Worm (Caenorhabditis elegans) whole organism, midembryonic: ENCODE measurements around the gene BE10.5.

Experiments used
- T22C8.4 ChIP-seq: fragments of 200-800 bp; sonication (Bioruptor generic); IDR thresholded peaks from 2 replicates; pipeline ENCODE4 v1.3.6; 2022; ENCODE audit warnings: missing genetic modification characterization, missing compliant biosample characterization
- cog-1 ChIP-seq: sonication (generic microtip); optimal IDR thresholded peaks from 2 replicates; lab custom pipeline; 2016; ENCODE audit warnings: missing genetic modification characterization, missing compliant biosample characterization
- flt-1 ChIP-seq: fragments of 200-800 bp; sonication (Bioruptor generic); IDR thresholded peaks from 2 replicates; pipeline ENCODE4 v1.3.6; 2022; ENCODE audit warnings: missing genetic modification characterization, missing compliant biosample characterization
- klf-2 ChIP-seq: fragments of 200-800 bp; sonication (Bioruptor generic); conservative IDR thresholded peaks from 2 replicates; pipeline ENCODE4 v1.3.6; 2022; ENCODE audit warnings: missing genetic modification reagents, missing genetic modification characterization, missing compliant biosample characterization
- med-1 ChIP-seq: sonication (generic microtip); optimal IDR thresholded peaks from 2 replicates; lab custom pipeline; 2017; ENCODE audit warnings: missing genetic modification characterization, mild to moderate bottlenecking, missing compliant biosample characterization, antibody characterized with exemption, missing genetic modification reagents; ENCODE audit not compliant: insufficient read depth
- ref-1 ChIP-seq: fragments of 200-800 bp; sonication (Bioruptor generic); conservative IDR thresholded peaks from 2 replicates; pipeline ENCODE4 v1.3.6; 2022; ENCODE audit warnings: missing genetic modification reagents, missing genetic modification characterization, missing compliant biosample characterization
- tab-1 ChIP-seq: fragments of 200-800 bp; sonication (Bioruptor generic); IDR thresholded peaks from 2 replicates; pipeline ENCODE4 v1.3.6; 2022; ENCODE audit warnings: missing genetic modification characterization, missing compliant biosample characterization
- ztf-23 ChIP-seq: fragments of 200-800 bp; sonication (Bioruptor generic); IDR thresholded peaks from 2 replicates; pipeline ENCODE4 v1.3.6; 2022; ENCODE audit warnings: missing genetic modification reagents, missing genetic modification characterization, missing compliant biosample characterization
- ztf-29 ChIP-seq: fragments of 200-800 bp; sonication (Bioruptor generic); IDR thresholded peaks from 2 replicates; pipeline ENCODE4 v1.3.6; 2022; ENCODE audit warnings: missing genetic modification reagents, missing genetic modification characterization, missing compliant biosample characterization

BE10.5 gene

ce11 chrIII:12783878-12784277, 22.7 kb downstream of the BE10.5 start:
- TF ChIP-seq tab-1 (GFP tag; lab: Robert Waterston, UW) (no peak), med-1 (GFP tag; lab: Kevin White, UChicago) (no peak), cog-1 (tag; lab: Kevin White, UChicago) (no peak), klf-2 (GFP tag; lab: Robert Waterston, UW) (no peak), flt-1 (GFP tag; lab: Robert Waterston, UW) (no peak), ref-1 (no peak), ztf-23 (GFP tag; lab: Robert Waterston, UW) (no peak), T22C8.4 (no peak), ztf-29 (GFP tag; lab: Robert Waterston, UW) (no peak)

ce11 chrIII:12779676-12780337, 26.8 kb downstream of the BE10.5 start, which contains the start of gene gab-1:
Gene gab-1 (minus strand): TSS chrIII:12779726.
- TF ChIP-seq ref-1, result no peak
- no peak for TF ChIP-seq cog-1 (tag; lab: Kevin White, UChicago)

DNA sequence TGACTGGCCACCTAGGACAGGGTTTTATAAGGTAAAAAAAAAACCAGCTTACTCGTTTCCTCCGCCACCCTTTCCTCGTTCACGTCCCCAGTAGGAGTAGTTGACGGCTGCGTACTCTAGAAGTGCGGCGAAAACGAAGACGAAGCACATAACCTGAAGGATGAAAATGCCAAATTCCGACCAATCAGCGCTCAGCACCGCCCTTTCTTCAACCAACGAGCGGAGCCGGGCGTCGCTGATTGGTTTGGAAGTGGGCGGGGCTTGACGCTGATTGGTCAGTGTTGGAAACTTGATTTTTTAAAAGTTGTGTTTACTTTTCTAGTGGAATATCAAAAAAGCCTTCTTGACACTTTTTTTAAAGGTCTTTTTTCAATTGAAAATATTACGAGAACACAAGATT, 32.9 kb downstream of the BE10.5 start:
- TF ChIP-seq ztf-23 (GFP tag; lab: Robert Waterston, UW) (no peak), T22C8.4 (no peak), cog-1 (tag; lab: Kevin White, UChicago) (no peak), ztf-29 (GFP tag; lab: Robert Waterston, UW) (no peak), flt-1 (GFP tag; lab: Robert Waterston, UW) (no peak), klf-2 (GFP tag; lab: Robert Waterston, UW) (no peak), med-1 (GFP tag; lab: Kevin White, UChicago) (no peak), ref-1 (no peak), tab-1 (GFP tag; lab: Robert Waterston, UW) (no peak)

DNA sequence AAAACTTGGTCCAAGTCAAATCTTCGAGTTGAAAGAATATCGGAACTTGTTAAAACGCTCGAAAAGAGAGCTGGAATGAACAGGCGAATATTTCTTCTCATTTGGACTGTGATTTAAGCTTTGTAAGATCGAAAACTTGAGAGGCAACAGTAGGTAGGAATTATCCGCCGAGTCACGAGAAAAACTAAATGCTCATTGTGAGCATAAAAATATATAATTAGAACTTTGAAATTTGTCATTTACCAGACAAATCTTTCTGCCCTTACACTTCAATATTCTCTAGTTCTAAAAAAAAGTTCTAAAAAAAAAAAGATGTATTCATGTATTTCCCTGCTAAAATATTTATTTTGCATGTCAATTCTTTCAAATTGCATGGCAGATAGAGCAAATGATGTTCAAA, 42.4 kb downstream of the BE10.5 start, which contains the start of the genes irld-19 and irld-61:
Gene irld-19 (minus strand): TSS at position 101 of the 400 bp plus-strand sequence.
Gene irld-61 (plus strand): TSS at position 313 of the 400 bp plus-strand sequence.
- TF ChIP-seq klf-2 (GFP tag; lab: Robert Waterston, UW) (no peak), flt-1 (GFP tag; lab: Robert Waterston, UW) (no peak), tab-1 (GFP tag; lab: Robert Waterston, UW) (no peak), ref-1 (no peak), ztf-29 (GFP tag; lab: Robert Waterston, UW) (no peak), T22C8.4 (no peak), ztf-23 (GFP tag; lab: Robert Waterston, UW) (no peak), med-1 (GFP tag; lab: Kevin White, UChicago) (no peak), cog-1 (tag; lab: Kevin White, UChicago) (no peak)

DNA sequence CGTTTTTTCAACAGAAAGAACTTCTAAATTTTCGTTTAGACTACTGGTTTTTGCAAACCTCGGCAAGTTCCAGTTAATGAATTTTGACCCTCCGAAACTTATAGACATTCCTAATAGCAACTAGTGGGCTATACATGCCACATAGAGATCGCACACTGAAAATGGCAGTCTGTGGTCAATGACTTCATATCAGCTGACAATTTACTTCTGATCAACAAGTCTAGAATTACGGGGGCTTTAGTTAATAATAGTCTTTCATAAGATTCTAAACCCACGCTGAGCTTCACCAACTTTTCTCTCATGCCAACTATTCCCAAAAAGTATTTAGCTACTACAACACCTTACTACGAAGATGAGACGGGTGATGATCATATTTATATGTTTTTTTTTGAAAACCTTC, 49.2 kb downstream of the BE10.5 start, which contains the start of gene srw-9:
Gene srw-9 (plus strand): TSS at position 301 of the 400 bp plus-strand sequence.
- TF ChIP-seq ztf-23 (GFP tag; lab: Robert Waterston, UW) (no peak), T22C8.4 (no peak), klf-2 (GFP tag; lab: Robert Waterston, UW) (no peak), flt-1 (GFP tag; lab: Robert Waterston, UW) (no peak), med-1 (GFP tag; lab: Kevin White, UChicago) (no peak), tab-1 (GFP tag; lab: Robert Waterston, UW) (no peak), ztf-29 (GFP tag; lab: Robert Waterston, UW) (no peak), ref-1 (no peak), cog-1 (tag; lab: Kevin White, UChicago) (no peak)
